Fruit fly (Drosophila melanogaster) whole organism, embryonic: ENCODE data around the gene AstC.

Source experiments
- Adf1 ChIP-seq: fragments of 200-800 bp; sonication (Bioruptor generic); IDR thresholded peaks from 2 replicates; pipeline ENCODE4 v1.3.6; 2022; ENCODE audit warnings: missing biosample characterization, missing genetic modification characterization
- Atf-2 ChIP-seq: fragments of 200-800 bp; sonication (Bioruptor generic); optimal IDR thresholded peaks from 2 replicates; lab custom pipeline; 2016; ENCODE audit warnings: missing biosample characterization, missing genetic modification characterization
- B-H1 ChIP-seq: fragments of 200-800 bp; sonication (Bioruptor generic); IDR thresholded peaks from 3 replicates; pipeline ENCODE4 v1.3.6; 2022; ENCODE audit warnings: missing biosample characterization, missing genetic modification characterization
- C15 ChIP-seq: fragments of 200-800 bp; sonication (Bioruptor generic); IDR thresholded peaks from 3 replicates; pipeline ENCODE4 v1.3.6; 2022; ENCODE audit warnings: missing biosample characterization, missing genetic modification characterization
- CG10979 ChIP-seq: fragments of 200-800 bp; sonication (Bioruptor generic); optimal IDR thresholded peaks from 2 replicates; lab custom pipeline; 2018; ENCODE audit warnings: missing biosample characterization, mild to moderate bottlenecking, missing genetic modification characterization, moderate library complexity
- CG12236 ChIP-seq: fragments of 200-800 bp; sonication (Bioruptor generic); optimal IDR thresholded peaks from 2 replicates; lab custom pipeline; 2016; ENCODE audit warnings: missing biosample characterization, missing genetic modification characterization
- CG12391 ChIP-seq: fragments of 200-800 bp; sonication (Bioruptor generic); optimal IDR thresholded peaks from 3 replicates; lab custom pipeline; 2018; ENCODE audit warnings: missing biosample characterization, mild to moderate bottlenecking, missing genetic modification characterization, moderate library complexity
- CG12942 ChIP-seq: fragments of 200-800 bp; sonication (Bioruptor generic); optimal IDR thresholded peaks from 3 replicates; lab custom pipeline; 2016; ENCODE audit warnings: missing biosample characterization, missing genetic modification characterization
- CG14014 ChIP-seq: fragments of 200-800 bp; sonication (Bioruptor generic); IDR thresholded peaks from 2 replicates; pipeline ENCODE4 v1.3.6; 2022; ENCODE audit warnings: missing biosample characterization, missing genetic modification characterization
- CG14667 ChIP-seq: fragments of 200-800 bp; sonication (Bioruptor generic); IDR thresholded peaks from 2 replicates; pipeline ENCODE4 v1.3.6; 2022; ENCODE audit warnings: missing biosample characterization, missing genetic modification characterization
- CG15269 ChIP-seq: fragments of 200-800 bp; sonication (Bioruptor generic); optimal IDR thresholded peaks from 2 replicates; lab custom pipeline; 2018; ENCODE audit warnings: missing biosample characterization, mild to moderate bottlenecking, missing genetic modification characterization, moderate library complexity
- CG17328 ChIP-seq: fragments of 200-800 bp; sonication (Bioruptor generic); IDR thresholded peaks from 2 replicates; pipeline ENCODE4 v1.3.6; 2022; ENCODE audit warnings: missing biosample characterization, missing genetic modification characterization
- CG30020 ChIP-seq: fragments of 200-800 bp; optimal IDR thresholded peaks from 2 replicates; lab custom pipeline; 2019; ENCODE audit warnings: missing biosample characterization, mild to moderate bottlenecking, missing genetic modification characterization, moderate library complexity
- CG32767 ChIP-seq: fragments of 200-800 bp; sonication (Bioruptor generic); IDR thresholded peaks from 2 replicates; pipeline ENCODE4 v1.3.6; 2022; ENCODE audit warnings: missing biosample characterization, missing genetic modification characterization
- CG32772 ChIP-seq: fragments of 200-800 bp; sonication (Bioruptor generic); IDR thresholded peaks from 2 replicates; pipeline ENCODE4 v1.3.6; 2022; ENCODE audit warnings: missing biosample characterization, missing genetic modification characterization
- CG4424 ChIP-seq: fragments of 200-800 bp; sonication (Bioruptor generic); optimal IDR thresholded peaks from 3 replicates; lab custom pipeline; 2016; ENCODE audit warnings: missing biosample characterization, missing genetic modification characterization
- CG7556 ChIP-seq: fragments of 200-800 bp; sonication (Bioruptor generic); optimal IDR thresholded peaks from 2 replicates; lab custom pipeline; 2017; ENCODE audit warnings: missing biosample characterization, mild to moderate bottlenecking, missing genetic modification characterization
- CG7963 ChIP-seq: fragments of 200-800 bp; sonication (Bioruptor generic); IDR thresholded peaks from 3 replicates; pipeline ENCODE4 v1.3.6; 2022; ENCODE audit warnings: missing biosample characterization, missing genetic modification characterization; ENCODE audit not compliant: partially characterized antibody
- CG8290 ChIP-seq, 3 experiments: fragments of 200-800 bp; sonication (Bioruptor generic); optimal IDR thresholded peaks; 2 replicates each; lab custom pipeline; 2016 to 2019; ENCODE audit warnings: missing biosample characterization in 3 of 3, missing genetic modification characterization in 3 of 3, mild to moderate bottlenecking in 2 of 3, moderate library complexity in 1 of 3
- Dbx ChIP-seq: fragments of 200-800 bp; sonication (Bioruptor generic); IDR thresholded peaks from 3 replicates; pipeline ENCODE4 v1.3.6; 2022; ENCODE audit warnings: missing biosample characterization, missing genetic modification characterization
- Dll ChIP-seq: fragments of 200-800 bp; sonication (Bioruptor generic); IDR thresholded peaks from 4 replicates; pipeline ENCODE4 v1.3.6; 2022; ENCODE audit warnings: missing biosample characterization, missing genetic modification characterization; ENCODE audit not compliant: partially characterized antibody
- Doc3 ChIP-seq: fragments of 200-800 bp; sonication (Bioruptor generic); IDR thresholded peaks from 3 replicates; pipeline ENCODE4 v1.3.6; 2022; ENCODE audit warnings: missing biosample characterization, missing genetic modification characterization; ENCODE audit not compliant: partially characterized antibody
- GATAe ChIP-seq: fragments of 200-800 bp; sonication (Bioruptor generic); conservative IDR thresholded peaks from 2 replicates; pipeline ENCODE4 v1.3.6; 2022; ENCODE audit warnings: missing biosample characterization, missing genetic modification characterization
- HmgD ChIP-seq: fragments of 200-800 bp; sonication (Bioruptor generic); optimal IDR thresholded peaks from 3 replicates; lab custom pipeline; 2016; ENCODE audit warnings: missing biosample characterization, missing genetic modification characterization
- Hmx ChIP-seq: fragments of 200-800 bp; sonication (Bioruptor generic); optimal IDR thresholded peaks from 2 replicates; lab custom pipeline; 2016; ENCODE audit warnings: missing biosample characterization, missing genetic modification characterization
- Opbp ChIP-seq: fragments of 200-800 bp; sonication (Bioruptor generic); IDR thresholded peaks from 3 replicates; pipeline ENCODE4 v1.3.6; 2022; ENCODE audit warnings: missing biosample characterization, missing genetic modification characterization; ENCODE audit not compliant: partially characterized antibody
- Optix ChIP-seq: fragments of 200-800 bp; sonication (Bioruptor generic); IDR thresholded peaks from 3 replicates; pipeline ENCODE4 v1.3.6; 2022; ENCODE audit warnings: missing biosample characterization, missing genetic modification characterization
- Tbp ChIP-seq: fragments of >200 bp; optimal IDR thresholded peaks from 2 replicates; lab custom pipeline; 2018; ENCODE audit warnings: missing biosample characterization, missing genetic modification characterization
- ab ChIP-seq: fragments of 200-800 bp; sonication (Bioruptor generic); optimal IDR thresholded peaks from 2 replicates; lab custom pipeline; 2016; ENCODE audit warnings: missing biosample characterization, missing genetic modification characterization
- ase ChIP-seq: fragments of 200-800 bp; sonication (Bioruptor generic); IDR thresholded peaks from 3 replicates; pipeline ENCODE4 v1.3.6; 2022; ENCODE audit warnings: missing biosample characterization, missing genetic modification characterization
- az2 ChIP-seq: fragments of 200-800 bp; sonication (Bioruptor generic); optimal IDR thresholded peaks from 3 replicates; lab custom pipeline; 2016; ENCODE audit warnings: missing biosample characterization, missing genetic modification characterization
- bab2 ChIP-seq: fragments of 200-800 bp; sonication (Bioruptor generic); optimal IDR thresholded peaks from 2 replicates; lab custom pipeline; 2016; ENCODE audit warnings: missing biosample characterization, missing genetic modification characterization
- cas ChIP-seq: fragments of 200-800 bp; sonication (Bioruptor generic); IDR thresholded peaks from 2 replicates; pipeline ENCODE4 v1.3.6; 2022; ENCODE audit warnings: missing biosample characterization, missing genetic modification characterization
- ci ChIP-seq: fragments of 200-800 bp; sonication (Bioruptor generic); IDR thresholded peaks from 3 replicates; pipeline ENCODE4 v1.3.6; 2022; ENCODE audit warnings: missing biosample characterization, missing genetic modification characterization
- dati ChIP-seq: fragments of 200-800 bp; sonication (Bioruptor generic); IDR thresholded peaks from 2 replicates; pipeline ENCODE4 v1.3.6; 2022; ENCODE audit warnings: missing biosample characterization, missing genetic modification characterization
- disco-r ChIP-seq: fragments of 200-800 bp; sonication (Bioruptor generic); optimal IDR thresholded peaks from 2 replicates; lab custom pipeline; 2016; ENCODE audit warnings: missing biosample characterization, missing genetic modification characterization
- ftz-f1 ChIP-seq: fragments of 200-800 bp; sonication (Bioruptor generic); optimal IDR thresholded peaks from 2 replicates; lab custom pipeline; 2016; ENCODE audit warnings: missing biosample characterization, missing genetic modification characterization
- jing ChIP-seq: fragments of 200-800 bp; sonication (Bioruptor generic); optimal IDR thresholded peaks from 2 replicates; lab custom pipeline; 2018; ENCODE audit warnings: missing biosample characterization, mild to moderate bottlenecking, missing genetic modification characterization
- klu ChIP-seq: fragments of 200-800 bp; sonication (Bioruptor generic); IDR thresholded peaks from 2 replicates; pipeline ENCODE4 v1.3.6; 2022; ENCODE audit warnings: missing biosample characterization, missing genetic modification characterization
- nerfin-1 ChIP-seq: fragments of 200-800 bp; sonication (Bioruptor generic); optimal IDR thresholded peaks from 3 replicates; lab custom pipeline; 2019; ENCODE audit warnings: missing biosample characterization, mild to moderate bottlenecking, missing genetic modification characterization, moderate library complexity
- nom ChIP-seq: fragments of 200-800 bp; sonication (Bioruptor generic); optimal IDR thresholded peaks from 2 replicates; lab custom pipeline; 2017; ENCODE audit warnings: missing biosample characterization, missing genetic modification characterization, mild to moderate bottlenecking, moderate library complexity, missing genetic modification reagents
- pho ChIP-seq: fragments of 200-800 bp; sonication (Bioruptor generic); optimal IDR thresholded peaks from 2 replicates; lab custom pipeline; 2016; ENCODE audit warnings: missing biosample characterization, missing genetic modification characterization
- salm ChIP-seq: fragments of 200-800 bp; sonication (Bioruptor generic); optimal IDR thresholded peaks from 2 replicates; lab custom pipeline; 2018; ENCODE audit warnings: missing biosample characterization, mild to moderate bottlenecking, missing genetic modification characterization
- sd ChIP-seq: fragments of 200-800 bp; sonication (Bioruptor generic); optimal IDR thresholded peaks from 3 replicates; lab custom pipeline; 2018; ENCODE audit warnings: missing biosample characterization, mild to moderate bottlenecking, missing genetic modification characterization, moderate library complexity
- sr ChIP-seq: fragments of 200-800 bp; sonication (Bioruptor generic); IDR thresholded peaks from 3 replicates; pipeline ENCODE4 v1.3.6; 2022; ENCODE audit warnings: missing biosample characterization, missing genetic modification characterization
- usp ChIP-seq: fragments of >200 bp; optimal IDR thresholded peaks from 2 replicates; lab custom pipeline; 2017; ENCODE audit warnings: missing biosample characterization, missing genetic modification characterization
- wor ChIP-seq: fragments of 200-800 bp; sonication (Bioruptor generic); IDR thresholded peaks from 2 replicates; pipeline ENCODE4 v1.3.6; 2022; ENCODE audit warnings: missing biosample characterization, missing genetic modification characterization
- zen ChIP-seq: fragments of 200-800 bp; sonication (Bioruptor generic); optimal IDR thresholded peaks from 3 replicates; lab custom pipeline; 2018; ENCODE audit warnings: missing biosample characterization, mild to moderate bottlenecking, missing genetic modification characterization, moderate library complexity
- zfh2 ChIP-seq: fragments of 200-800 bp; sonication (Bioruptor generic); optimal IDR thresholded peaks from 2 replicates; lab custom pipeline; 2016; ENCODE audit warnings: missing biosample characterization, missing genetic modification characterization

The AstC gene

DNA sequence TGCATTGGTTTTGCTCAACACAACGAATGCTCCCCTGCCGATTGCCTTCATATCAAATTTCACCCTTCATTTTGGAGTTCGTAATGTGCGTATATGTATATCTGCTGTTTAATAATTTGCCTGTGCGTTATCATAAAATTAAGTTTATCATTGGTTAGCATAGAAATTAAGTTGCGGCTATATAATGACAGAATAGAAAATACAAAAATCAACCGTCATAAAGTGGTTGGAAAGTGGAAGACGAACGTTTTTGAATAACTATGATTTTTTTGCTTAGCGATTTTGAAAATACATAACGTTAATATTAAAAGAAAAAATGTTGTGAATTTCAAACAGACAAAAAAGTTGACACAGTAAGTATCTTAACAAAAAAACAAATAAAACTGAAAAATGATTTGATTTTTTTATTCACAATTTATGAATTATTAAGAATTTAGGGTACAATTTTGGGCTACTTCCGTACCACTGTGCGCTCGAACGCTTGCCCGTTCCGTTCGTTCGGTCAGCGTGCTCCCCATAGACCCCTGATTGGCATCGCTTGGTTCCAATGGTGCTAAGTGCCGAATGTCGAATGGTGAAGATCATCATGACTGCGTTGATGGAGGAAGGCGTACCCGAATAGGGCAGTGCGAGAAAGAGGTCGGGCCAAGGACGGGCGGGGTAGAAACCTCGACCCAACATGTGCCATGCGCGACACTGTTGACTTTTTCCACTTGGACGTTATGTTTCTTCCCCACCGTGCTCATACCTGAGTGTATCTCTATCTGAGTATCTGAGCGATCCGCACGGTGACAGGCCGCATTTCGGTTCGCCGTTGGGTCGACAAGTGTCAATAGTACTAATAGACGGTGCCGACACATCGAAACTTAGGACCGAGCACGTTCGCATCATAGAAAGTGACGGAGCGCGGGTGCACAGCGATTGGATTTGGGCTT, 43.3 kb downstream of the AstC start (continued):
- TF ChIP-seq zfh2 (GFP tag; lab: Kevin White, UChicago) (peak; percentile 15), jing (peak; percentile 2), CG12236 (peak; percentile 2), Tbp (GFP tag; lab: Kevin White, UChicago) (no peak), wor (0 out of 2 replicates have a peak, but pooled peaks have one; percentile 24), CG12942 (GFP tag; lab: Kevin White, UChicago) (no peak), Doc3 (GFP tag; lab: Robert Waterston, UW) (no peak), GATAe (GFP tag; lab: Robert Waterston, UW) (no peak), Hmx (GFP tag; lab: Kevin White, UChicago) (no peak), az2 (GFP tag; lab: Kevin White, UChicago) (peak; percentile 71), disco-r (GFP tag; lab: Kevin White, UChicago) (peak; percentile 44), bab2 (GFP tag; lab: Kevin White, UChicago) (peak; percentile 45), sd (tag; lab: Kevin White, UChicago) (peak; percentile 29), CG12391 (tag; lab: Kevin White, UChicago) (peak; percentile 78), Dbx (GFP tag; lab: Robert Waterston, UW) (no peak), ftz-f1 (GFP tag; lab: Kevin White, UChicago) (peak; percentile 17), salm (tag; lab: Kevin White, UChicago) (peak; percentile 30), CG15269 (tag; lab: Kevin White, UChicago) (peak; percentile 65), CG7963 (GFP tag; lab: Robert Waterston, UW) (no peak), CG4424 (peak; percentile 46), Atf-2 (GFP tag; lab: Kevin White, UChicago) (no peak), CG8290 (GFP tag; optimal IDR thresholded peaks at IDR 0.05; lab: Kevin White, UChicago) (peak; percentile 14), CG8290 (tag; optimal IDR thresholded peaks at IDR 0.05; lab: Kevin White, UChicago) (peak in 1 of 2 experiments; percentile 16), Dll (GFP tag; lab: Robert Waterston, UW) (no peak), CG10979 (tag; lab: Kevin White, UChicago) (peak; percentile 74), Adf1 (no peak), ab (no peak), zen (tag; lab: Kevin White, UChicago) (no peak), C15 (no peak), HmgD (no peak), CG7556 (GFP tag; lab: Kevin White, UChicago) (peak; percentile 84), CG14014 (GFP tag; lab: Robert Waterston, UW) (peak; percentile 36; the same call in 1 of the 2 replicates), Opbp (GFP tag; lab: Robert Waterston, UW) (no peak), CG32772 (GFP tag; lab: Robert Waterston, UW) (no peak; the same call in none of the 2 replicates), ci (GFP tag; lab: Robert Waterston, UW) (0 out of 3 replicates have a peak, but pooled peaks have one; percentile 45), usp (GFP tag; lab: Kevin White, UChicago) (no peak), pho (GFP tag; lab: Kevin White, UChicago) (peak; percentile 47), dati (GFP tag; lab: Robert Waterston, UW) (no peak), sr (GFP tag; lab: Robert Waterston, UW) (no peak), cas (no peak), ase (GFP tag; lab: Robert Waterston, UW) (no peak), CG17328 (GFP tag; lab: Robert Waterston, UW) (peak; percentile 70), CG30020 (no peak), Optix (0 out of 3 replicates have a peak, but pooled peaks have one; percentile 7), CG14667 (GFP tag; lab: Robert Waterston, UW) (no peak), nerfin-1 (tag; lab: Kevin White, UChicago) (no peak), klu (GFP tag; lab: Robert Waterston, UW) (peak; percentile 47; the same call in 1 of the 2 replicates), B-H1 (no peak; the same call in 2 of the 3 replicates), CG32767 (peak; percentile 48; the same call in 1 of the 2 replicates), nom (GFP tag; lab: Kevin White, UChicago) (no peak)
